Worm (Caenorhabditis elegans) whole organism, L4/young adult: ENCODE results near the gene Y110A2AL.3.

ENCODE experiments used
- W03F9.2 ChIP-seq: fragments of 150-350 bp; optimal IDR thresholded peaks from 2 replicates; lab custom pipeline; 2014; ENCODE audit warnings: missing biosample characterization, missing genetic modification characterization
- dao-5 ChIP-seq: sonication (generic microtip); optimal IDR thresholded peaks from 2 replicates; lab custom pipeline; 2016; ENCODE audit warnings: missing genotype, missing genetic modification characterization, moderate library complexity, missing compliant biosample characterization
- him-1 ChIP-seq: sonication (generic microtip); optimal IDR thresholded peaks from 2 replicates; lab custom pipeline; 2016; ENCODE audit warnings: missing genotype, missing genetic modification reagents, missing genetic modification characterization, missing compliant biosample characterization

Gene Y110A2AL.3

DNA sequence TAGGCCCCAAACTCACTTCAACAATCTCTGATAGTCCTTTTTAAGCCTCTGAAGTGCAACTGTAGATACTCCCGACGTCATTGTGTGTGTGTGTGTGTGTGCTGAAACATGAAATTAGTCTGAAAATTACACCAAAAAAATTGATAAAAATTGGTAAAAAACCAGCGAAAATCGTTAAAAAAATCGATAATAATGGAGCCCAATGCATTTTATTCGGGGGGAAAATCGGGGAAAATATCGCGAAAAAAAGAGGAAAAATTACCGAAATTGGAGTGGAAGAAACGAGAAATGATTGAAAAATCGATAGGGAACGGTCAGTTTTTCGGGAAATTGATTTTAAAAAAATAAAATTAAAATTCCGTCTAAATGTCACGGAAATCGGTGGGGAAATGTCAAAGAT is 33.4 kb downstream of the Y110A2AL.3 start, which contains the start of gene ubc-26:
Gene ubc-26, minus strand, starts transcription at position 101 of the 400 bp plus-strand sequence.
- TF ChIP-seq him-1: no peak
- no peak for TF ChIP-seq dao-5
- no peak for TF ChIP-seq W03F9.2 (tag; lab: Kevin White, UChicago)

DNA sequence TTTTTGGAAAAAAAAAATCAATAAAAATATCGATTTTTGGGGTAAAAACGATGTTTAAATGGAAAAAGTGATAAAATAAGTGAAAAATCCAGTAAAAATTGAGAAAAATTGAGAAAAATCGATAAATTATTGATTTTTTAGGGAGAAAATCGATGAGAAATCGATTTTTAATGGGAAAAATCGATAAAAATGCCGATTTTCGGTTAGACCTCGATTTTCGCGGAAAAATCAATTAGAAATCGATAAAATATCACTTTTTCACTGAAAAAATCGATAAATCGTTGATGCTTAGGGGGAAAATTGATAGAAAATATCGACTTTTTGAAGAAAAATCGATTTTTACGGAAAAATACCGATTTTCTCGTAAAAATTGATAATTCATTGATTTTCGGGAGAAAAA is 34.3 kb downstream of the Y110A2AL.3 start:
- no peak for TF ChIP-seq W03F9.2 (tag; lab: Kevin White, UChicago)
- TF ChIP-seq him-1: no peak
- no peak for TF ChIP-seq dao-5

DNA sequence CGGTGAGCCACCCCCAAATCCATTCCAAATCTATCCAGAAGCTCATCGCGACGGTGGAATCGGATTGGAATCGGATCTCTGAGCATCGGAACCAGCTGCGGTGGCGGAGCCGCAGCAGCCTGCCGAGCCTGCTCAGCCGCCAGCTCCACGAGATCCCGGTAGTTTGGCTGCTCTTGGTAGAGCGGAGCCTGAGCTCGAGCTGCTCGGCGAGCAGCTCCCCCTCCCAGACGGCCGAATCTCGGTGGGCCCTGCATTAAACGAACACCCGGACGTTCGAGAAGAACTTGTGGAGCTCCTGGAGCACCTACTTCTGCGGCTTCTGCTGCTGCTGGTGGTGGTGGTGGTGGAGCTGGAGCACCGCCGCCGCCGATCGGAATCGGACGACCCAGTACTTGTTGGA is 36.9 kb downstream of the Y110A2AL.3 start:
- TF ChIP-seq dao-5: no peak
- no peak for TF ChIP-seq him-1
- no peak for TF ChIP-seq W03F9.2 (tag; lab: Kevin White, UChicago)

DNA sequence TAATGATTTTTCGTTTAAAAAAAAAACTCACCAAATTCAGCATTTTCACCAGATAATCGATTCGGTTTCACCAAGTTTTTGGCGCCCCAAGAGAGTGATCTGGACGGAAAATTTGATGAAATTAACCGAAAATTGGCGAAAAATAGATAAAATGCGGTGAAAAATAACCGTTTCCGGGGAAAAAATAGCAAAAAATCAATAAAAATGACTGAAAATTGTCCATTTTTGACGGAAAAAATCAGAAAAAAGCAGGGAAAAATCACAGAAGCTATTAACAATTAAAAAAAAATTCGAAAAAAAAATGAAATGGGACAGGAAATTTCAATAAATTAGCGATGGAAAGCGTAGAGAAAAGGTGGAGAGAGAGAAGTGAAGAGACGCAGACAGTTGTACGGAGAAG is 46.6 kb downstream of the Y110A2AL.3 start, which contains the start of gene ubc-15:
Gene ubc-15, minus strand, starts transcription at position 101 of the 400 bp plus-strand sequence.
- TF ChIP-seq him-1: no peak
- no peak for TF ChIP-seq W03F9.2 (tag; lab: Kevin White, UChicago)
- TF ChIP-seq dao-5: no peak
